Fruit fly (Drosophila melanogaster) whole organism, embryonic: ENCODE data around the gene Cpr67Fa1.

ENCODE experiments used
- Asciz ChIP-seq: fragments of 200-800 bp; sonication (Bioruptor generic); optimal IDR thresholded peaks from 2 replicates; lab custom pipeline; 2017; ENCODE audit warnings: missing biosample characterization, mild to moderate bottlenecking, missing genetic modification characterization, missing genetic modification reagents
- Atf6 ChIP-seq: fragments of 200-800 bp; sonication (Bioruptor generic); IDR thresholded peaks from 2 replicates; pipeline ENCODE4 v1.3.6; 2022; ENCODE audit warnings: missing biosample characterization, missing genetic modification characterization
- BEAF-32 ChIP-seq: fragments of 200-800 bp; sonication (Bioruptor generic); optimal IDR thresholded peaks from 3 replicates; lab custom pipeline; 2017; ENCODE audit warnings: missing biosample characterization, missing genetic modification characterization, mild to moderate bottlenecking, moderate library complexity, missing genetic modification reagents
- CG10147 ChIP-seq: fragments of 200-800 bp; sonication (Bioruptor generic); optimal IDR thresholded peaks from 2 replicates; lab custom pipeline; 2019; ENCODE audit warnings: missing biosample characterization, mild to moderate bottlenecking, missing genetic modification characterization, moderate library complexity
- CG10654 ChIP-seq: fragments of 200-800 bp; sonication (Bioruptor generic); optimal IDR thresholded peaks from 2 replicates; lab custom pipeline; 2016; ENCODE audit warnings: missing biosample characterization, missing genetic modification characterization
- CG10959 ChIP-seq: fragments of 200-800 bp; sonication (Bioruptor generic); IDR thresholded peaks from 2 replicates; pipeline ENCODE4 v1.3.6; 2022; ENCODE audit warnings: missing biosample characterization, missing genetic modification characterization
- CG11723 ChIP-seq: fragments of 200-800 bp; sonication (Bioruptor generic); optimal IDR thresholded peaks from 2 replicates; lab custom pipeline; 2017; ENCODE audit warnings: missing biosample characterization, mild to moderate bottlenecking, missing genetic modification characterization
- CG1233 ChIP-seq: fragments of 200-800 bp; sonication (Bioruptor generic); optimal IDR thresholded peaks from 4 replicates; lab custom pipeline; 2018; ENCODE audit warnings: missing biosample characterization, mild to moderate bottlenecking, missing genetic modification characterization
- CG12659 ChIP-seq: fragments of 200-800 bp; sonication (Bioruptor generic); optimal IDR thresholded peaks from 3 replicates; lab custom pipeline; 2017; ENCODE audit warnings: mild to moderate bottlenecking, missing biosample characterization, missing genetic modification reagents, missing genetic modification characterization
- CG13424 ChIP-seq: fragments of 200-800 bp; sonication (Bioruptor generic); optimal IDR thresholded peaks from 2 replicates; lab custom pipeline; 2019; ENCODE audit warnings: missing biosample characterization, mild to moderate bottlenecking, missing genetic modification characterization, moderate library complexity
- CG14710 ChIP-seq: fragments of 200-800 bp; sonication (Bioruptor generic); optimal IDR thresholded peaks from 3 replicates; lab custom pipeline; 2019; ENCODE audit warnings: missing biosample characterization, mild to moderate bottlenecking, missing genetic modification characterization, moderate library complexity
- CG1603 ChIP-seq: fragments of 200-800 bp; sonication (Bioruptor generic); optimal IDR thresholded peaks from 2 replicates; lab custom pipeline; 2019; ENCODE audit warnings: missing biosample characterization, mild to moderate bottlenecking, missing genetic modification characterization, moderate library complexity
- CG16815 ChIP-seq: fragments of 200-800 bp; sonication (Bioruptor generic); optimal IDR thresholded peaks from 3 replicates; lab custom pipeline; 2017; ENCODE audit warnings: missing biosample characterization, mild to moderate bottlenecking, missing genetic modification characterization
- CG16863 ChIP-seq: fragments of 200-800 bp; sonication (Bioruptor generic); optimal IDR thresholded peaks from 3 replicates; lab custom pipeline; 2016; ENCODE audit warnings: missing biosample characterization, missing genetic modification characterization
- CG17328 ChIP-seq: fragments of 200-800 bp; sonication (Bioruptor generic); IDR thresholded peaks from 2 replicates; pipeline ENCODE4 v1.3.6; 2022; ENCODE audit warnings: missing biosample characterization, missing genetic modification characterization
- CG2875 ChIP-seq: fragments of 200-800 bp; sonication (Bioruptor generic); optimal IDR thresholded peaks from 2 replicates; lab custom pipeline; 2017; ENCODE audit warnings: missing biosample characterization, mild to moderate bottlenecking, missing genetic modification characterization, missing genetic modification reagents
- CG31224 ChIP-seq: fragments of 200-800 bp; sonication (Bioruptor generic); IDR thresholded peaks from 2 replicates; pipeline ENCODE4 v1.3.6; 2022; ENCODE audit warnings: missing biosample characterization, missing genetic modification characterization
- CG31441 ChIP-seq: fragments of 200-800 bp; sonication (Bioruptor generic); IDR thresholded peaks from 2 replicates; pipeline ENCODE4 v1.3.6; 2022; ENCODE audit warnings: missing biosample characterization, missing genetic modification characterization
- CG6689 ChIP-seq: fragments of 200-800 bp; sonication (Bioruptor generic); IDR thresholded peaks from 2 replicates; pipeline ENCODE4 v1.3.6; 2022; ENCODE audit warnings: missing biosample characterization, missing genetic modification characterization
- CG6765 ChIP-seq: fragments of 200-800 bp; sonication (Bioruptor generic); optimal IDR thresholded peaks from 3 replicates; lab custom pipeline; 2017; ENCODE audit warnings: missing biosample characterization, mild to moderate bottlenecking, missing genetic modification characterization
- CG6791 ChIP-seq: fragments of 200-800 bp; sonication (Bioruptor generic); IDR thresholded peaks from 3 replicates; pipeline ENCODE4 v1.3.6; 2022; ENCODE audit warnings: missing biosample characterization, missing genetic modification characterization; ENCODE audit not compliant: partially characterized antibody
- CG7271 ChIP-seq: fragments of 200-800 bp; sonication (Bioruptor generic); optimal IDR thresholded peaks from 2 replicates; lab custom pipeline; 2018; ENCODE audit warnings: missing biosample characterization, mild to moderate bottlenecking, missing genetic modification characterization, moderate library complexity
- CG8290 ChIP-seq, 3 experiments: fragments of 200-800 bp; sonication (Bioruptor generic); optimal IDR thresholded peaks; 2 replicates each; lab custom pipeline; 2016 to 2019; ENCODE audit warnings: missing biosample characterization in 3 of 3, missing genetic modification characterization in 3 of 3, mild to moderate bottlenecking in 2 of 3, moderate library complexity in 1 of 3
- CG9609 ChIP-seq: fragments of 200-800 bp; sonication (Bioruptor generic); optimal IDR thresholded peaks from 3 replicates; lab custom pipeline; 2016; ENCODE audit warnings: missing biosample characterization, missing genetic modification characterization
- CHES-1-like ChIP-seq: fragments of 200-800 bp; sonication (Bioruptor generic); optimal IDR thresholded peaks from 2 replicates; lab custom pipeline; 2016; ENCODE audit warnings: missing biosample characterization, missing genetic modification characterization
- Eip74EF ChIP-seq, 2 experiments: fragments of 200-800 bp in 1 of 2; fragments of >200 bp in 1 of 2; sonication (Bioruptor generic) in 1 of 2; optimal IDR thresholded peaks; 2 replicates each; lab custom pipeline; 2017 to 2019; ENCODE audit warnings: missing biosample characterization in 2 of 2, missing genetic modification characterization in 2 of 2, mild to moderate bottlenecking in 1 of 2, moderate library complexity in 1 of 2
- HLH4C ChIP-seq: fragments of 200-800 bp; sonication (Bioruptor generic); IDR thresholded peaks from 3 replicates; pipeline ENCODE4 v1.3.6; 2022; ENCODE audit warnings: missing biosample characterization, missing genetic modification characterization; ENCODE audit not compliant: partially characterized antibody
- HLH54F ChIP-seq: fragments of 200-800 bp; sonication (Bioruptor generic); optimal IDR thresholded peaks from 3 replicates; lab custom pipeline; 2016; ENCODE audit warnings: missing biosample characterization, missing genetic modification characterization
- Meics ChIP-seq: fragments of 200-800 bp; sonication (Bioruptor generic); optimal IDR thresholded peaks from 2 replicates; lab custom pipeline; 2017; ENCODE audit warnings: missing biosample characterization, mild to moderate bottlenecking, missing genetic modification characterization
- Oaz ChIP-seq: fragments of 200-800 bp; sonication (Bioruptor generic); IDR thresholded peaks from 2 replicates; pipeline ENCODE4 v1.3.6; 2022; ENCODE audit warnings: missing biosample characterization, missing genetic modification characterization
- PHDP ChIP-seq: fragments of 200-800 bp; sonication (Bioruptor generic); optimal IDR thresholded peaks from 3 replicates; lab custom pipeline; 2018; ENCODE audit warnings: missing biosample characterization, mild to moderate bottlenecking, missing genetic modification characterization, moderate library complexity
- Ssrp ChIP-seq: fragments of 200-800 bp; sonication (Bioruptor generic); optimal IDR thresholded peaks from 2 replicates; lab custom pipeline; 2018; ENCODE audit warnings: missing biosample characterization, mild to moderate bottlenecking, missing genetic modification characterization, moderate library complexity
- Vsx1 ChIP-seq: fragments of 200-800 bp; sonication (Bioruptor generic); optimal IDR thresholded peaks from 2 replicates; lab custom pipeline; 2017; ENCODE audit warnings: missing biosample characterization, mild to moderate bottlenecking, missing genetic modification characterization, missing genetic modification reagents
- az2 ChIP-seq: fragments of 200-800 bp; sonication (Bioruptor generic); optimal IDR thresholded peaks from 3 replicates; lab custom pipeline; 2016; ENCODE audit warnings: missing biosample characterization, missing genetic modification characterization
- cato ChIP-seq: fragments of 200-800 bp; sonication (Bioruptor generic); optimal IDR thresholded peaks from 2 replicates; lab custom pipeline; 2016; ENCODE audit warnings: missing biosample characterization, missing genetic modification characterization, borderline replicate concordance
- croc ChIP-seq: fragments of 200-800 bp; sonication (Bioruptor generic); conservative IDR thresholded peaks from 3 replicates; pipeline ENCODE4 v1.3.6; 2022; ENCODE audit warnings: missing biosample characterization, missing genetic modification characterization
- dan ChIP-seq: fragments of 200-800 bp; sonication (Bioruptor generic); IDR thresholded peaks from 2 replicates; pipeline ENCODE4 v1.3.6; 2022; ENCODE audit warnings: missing biosample characterization, missing genetic modification characterization
- disco-r ChIP-seq: fragments of 200-800 bp; sonication (Bioruptor generic); optimal IDR thresholded peaks from 2 replicates; lab custom pipeline; 2016; ENCODE audit warnings: missing biosample characterization, missing genetic modification characterization
- dysf ChIP-seq: fragments of 200-800 bp; sonication (Bioruptor generic); IDR thresholded peaks from 3 replicates; pipeline ENCODE4 v1.3.6; 2022; ENCODE audit warnings: missing biosample characterization, missing genetic modification characterization
- ewg ChIP-seq: fragments of 200-800 bp; sonication (Bioruptor generic); optimal IDR thresholded peaks from 3 replicates; lab custom pipeline; 2017; ENCODE audit warnings: mild to moderate bottlenecking, missing biosample characterization, missing genetic modification reagents, missing genetic modification characterization
- ind ChIP-seq: fragments of 200-800 bp; sonication (Bioruptor generic); optimal IDR thresholded peaks from 3 replicates; lab custom pipeline; 2016; ENCODE audit warnings: missing biosample characterization, missing genetic modification characterization
- lmd ChIP-seq: fragments of 200-800 bp; sonication (Bioruptor generic); IDR thresholded peaks from 2 replicates; pipeline ENCODE4 v1.3.6; 2022; ENCODE audit warnings: missing biosample characterization, missing genetic modification characterization
- nau ChIP-seq: fragments of 200-800 bp; sonication (Bioruptor generic); optimal IDR thresholded peaks from 3 replicates; lab custom pipeline; 2017; ENCODE audit warnings: missing biosample characterization, mild to moderate bottlenecking, missing genetic modification characterization, missing genetic modification reagents
- shn ChIP-seq: fragments of 200-800 bp; sonication (Bioruptor generic); optimal IDR thresholded peaks from 3 replicates; lab custom pipeline; 2016; ENCODE audit warnings: missing biosample characterization, missing genetic modification characterization
- sim ChIP-seq: fragments of 200-800 bp; sonication (Bioruptor generic); IDR thresholded peaks from 2 replicates; pipeline ENCODE4 v1.3.6; 2022; ENCODE audit warnings: missing biosample characterization, missing genetic modification characterization
- trem ChIP-seq: fragments of 200-800 bp; optimal IDR thresholded peaks from 3 replicates; lab custom pipeline; 2019; ENCODE audit warnings: missing biosample characterization, mild to moderate bottlenecking, missing genetic modification characterization, moderate library complexity
- unpg ChIP-seq: fragments of 200-800 bp; sonication (Bioruptor generic); optimal IDR thresholded peaks from 3 replicates; lab custom pipeline; 2018; ENCODE audit warnings: missing biosample characterization, mild to moderate bottlenecking, missing genetic modification characterization, moderate library complexity
- z ChIP-seq: fragments of 200-800 bp; sonication (Bioruptor generic); IDR thresholded peaks from 3 replicates; pipeline ENCODE4 v1.3.6; 2022; ENCODE audit warnings: missing biosample characterization, missing genetic modification characterization
- zfh1 ChIP-seq: fragments of 200-800 bp; sonication (Bioruptor generic); IDR thresholded peaks from 3 replicates; pipeline ENCODE4 v1.3.6; 2022; ENCODE audit warnings: missing biosample characterization, missing genetic modification characterization

Cpr67Fa1 gene

dm6 chr3L:10843273-10843672 is 46.5 kb upstream of the Cpr67Fa1 start (continued):
- TF ChIP-seq Meics (GFP tag; lab: Kevin White, UChicago) (peak; percentile 43), dysf (GFP tag; lab: Robert Waterston, UW) (peak; percentile 47; the same call in 1 of the 3 replicates), disco-r (GFP tag; lab: Kevin White, UChicago) (no peak), CG31224 (GFP tag; lab: Robert Waterston, UW) (no peak), CG10654 (GFP tag; lab: Kevin White, UChicago) (peak; percentile 18), CG6765 (GFP tag; lab: Kevin White, UChicago) (no peak), CG16815 (GFP tag; lab: Kevin White, UChicago) (peak; percentile 59), CG10147 (peak; percentile 9), Ssrp (tag; lab: Kevin White, UChicago) (peak; percentile 76), CG13424 (tag; lab: Kevin White, UChicago) (peak; percentile 72), CG14710 (peak; percentile 81), nau (GFP tag; lab: Kevin White, UChicago) (peak; percentile 47), PHDP (tag; lab: Kevin White, UChicago) (peak; percentile 56), Eip74EF (GFP tag; optimal IDR thresholded peaks at IDR 0.05; lab: Kevin White, UChicago) (peak in 1 of 2 experiments; percentile 57), CG1233 (GFP tag; lab: Kevin White, UChicago) (peak; percentile 11), dan (no peak), z (GFP tag; lab: Robert Waterston, UW) (no peak), ewg (GFP tag; lab: Kevin White, UChicago) (peak; percentile 44), Vsx1 (GFP tag; lab: Kevin White, UChicago) (peak; percentile 31), CG11723 (GFP tag; lab: Kevin White, UChicago) (peak; percentile 47), CG17328 (peak; percentile 23; the same call in 1 of the 2 replicates), CG9609 (GFP tag; lab: Kevin White, UChicago) (no peak), Atf6 (GFP tag; lab: Robert Waterston, UW) (no peak), cato (GFP tag; lab: Kevin White, UChicago) (peak; percentile 23), HLH4C (GFP tag; lab: Robert Waterston, UW) (no peak), CG1603 (tag; lab: Kevin White, UChicago) (peak; percentile 10), ind (GFP tag; lab: Kevin White, UChicago) (peak; percentile 4), BEAF-32 (GFP tag; lab: Kevin White, UChicago) (no peak), HLH54F (GFP tag; lab: Kevin White, UChicago) (no peak), Oaz (GFP tag; lab: Robert Waterston, UW) (no peak), CG6791 (no peak), az2 (peak; percentile 53), sim (GFP tag; lab: Robert Waterston, UW) (no peak), CG7271 (tag; lab: Kevin White, UChicago) (no peak), zfh1 (GFP tag; lab: Robert Waterston, UW) (peak; percentile 53; the same call in 1 of the 3 replicates), shn (GFP tag; lab: Kevin White, UChicago) (no peak), CHES-1-like (GFP tag; lab: Kevin White, UChicago) (no peak), CG2875 (GFP tag; lab: Kevin White, UChicago) (peak; percentile 59), CG31441 (peak; percentile 78), CG10959 (peak; percentile 35; the same call in 1 of the 2 replicates), CG16863 (GFP tag; lab: Kevin White, UChicago) (no peak), trem (tag; lab: Kevin White, UChicago) (peak; percentile 73), unpg (peak; percentile 44), Asciz (GFP tag; lab: Kevin White, UChicago) (peak; percentile 63), CG6689 (GFP tag; lab: Robert Waterston, UW) (peak; percentile 44; the same call in 1 of the 2 replicates), croc (GFP tag; lab: Robert Waterston, UW) (no peak; the same call in 2 of the 3 replicates), CG12659 (GFP tag; lab: Kevin White, UChicago) (peak; percentile 52), lmd (GFP tag; lab: Robert Waterston, UW) (peak; percentile 22; the same call in 1 of the 2 replicates), CG8290 (GFP tag; optimal IDR thresholded peaks at IDR 0.05; lab: Kevin White, UChicago) (peak; percentile 6), CG8290 (tag; optimal IDR thresholded peaks at IDR 0.05; lab: Kevin White, UChicago) (no peak)
